Worm (Caenorhabditis elegans) whole organism, young adult: ENCODE measurements around the gene lsm-8.

Source experiments
- B0261.1 ChIP-seq: sonication (generic microtip); optimal IDR thresholded peaks from 2 replicates; lab custom pipeline; 2016; ENCODE audit warnings: mild to moderate bottlenecking, missing genetic modification characterization, moderate library complexity, missing compliant biosample characterization
- B0336.3 ChIP-seq: fragments of 200-800 bp; sonication (Bioruptor generic); IDR thresholded peaks from 2 replicates; pipeline ENCODE4 v1.3.6; 2022; ENCODE audit warnings: missing genetic modification characterization, missing compliant biosample characterization
- C06A6.2 ChIP-seq: fragments of 200-800 bp; sonication (Bioruptor generic); conservative IDR thresholded peaks from 2 replicates; pipeline ENCODE4 v1.3.6; 2022; ENCODE audit warnings: missing genetic modification characterization, missing compliant biosample characterization
- D2030.7 ChIP-seq: fragments of 200-800 bp; sonication (Bioruptor generic); IDR thresholded peaks from 2 replicates; pipeline ENCODE4 v1.3.6; 2022; ENCODE audit warnings: missing genetic modification reagents, missing genetic modification characterization, missing compliant biosample characterization
- F23B12.7 ChIP-seq: sonication (generic microtip); optimal IDR thresholded peaks from 2 replicates; lab custom pipeline; 2017; ENCODE audit warnings: missing genetic modification characterization, mild to moderate bottlenecking, missing compliant biosample characterization, antibody characterized with exemption, moderate library complexity; ENCODE audit not compliant: insufficient read depth
- F55B11.4 ChIP-seq: sonication (generic microtip); optimal IDR thresholded peaks from 2 replicates; lab custom pipeline; 2016; ENCODE audit warnings: missing compliant biosample characterization, missing genetic modification characterization, borderline replicate concordance; ENCODE audit not compliant: insufficient read depth
- K12H6.12 ChIP-seq: fragments of 200-800 bp; sonication (Bioruptor generic); optimal IDR thresholded peaks from 2 replicates; lab custom pipeline; 2018; ENCODE audit warnings: mild to moderate bottlenecking, missing genetic modification characterization, missing compliant biosample characterization
- T07F8.4 ChIP-seq: sonication (generic microtip); optimal IDR thresholded peaks from 2 replicates; lab custom pipeline; 2016; ENCODE audit warnings: mild to moderate bottlenecking, missing genetic modification characterization, moderate library complexity, missing compliant biosample characterization
- Y79H2A.3 ChIP-seq: fragments of 200-800 bp; sonication (Bioruptor generic); conservative IDR thresholded peaks from 2 replicates; pipeline ENCODE4 v1.3.6; 2022; ENCODE audit warnings: missing genetic modification reagents, missing genetic modification characterization, missing compliant biosample characterization
- Y95B8A.8 ChIP-seq: fragments of 200-800 bp; sonication (Bioruptor generic); IDR thresholded peaks from 2 replicates; pipeline ENCODE4 v1.3.6; 2022; ENCODE audit warnings: missing genetic modification reagents, missing genetic modification characterization, missing compliant biosample characterization
- akir-1 ChIP-seq: fragments of 200-800 bp; sonication (Bioruptor generic); optimal IDR thresholded peaks from 2 replicates; lab custom pipeline; 2018; ENCODE audit warnings: mild to moderate bottlenecking, missing genetic modification characterization, moderate library complexity, missing compliant biosample characterization
- attf-3 ChIP-seq: fragments of 200-800 bp; sonication (Bioruptor generic); conservative IDR thresholded peaks from 2 replicates; pipeline ENCODE4 v1.3.6; 2022; ENCODE audit warnings: missing genetic modification reagents, missing genetic modification characterization, missing compliant biosample characterization
- attf-6 ChIP-seq: fragments of 200-800 bp; sonication (Bioruptor generic); IDR thresholded peaks from 2 replicates; pipeline ENCODE4 v1.3.6; 2022; ENCODE audit warnings: missing genetic modification reagents, missing genetic modification characterization, missing compliant biosample characterization
- bed-1 ChIP-seq: fragments of 200-800 bp; sonication (Bioruptor generic); IDR thresholded peaks from 2 replicates; pipeline ENCODE4 v1.3.6; 2022; ENCODE audit warnings: missing genetic modification reagents, missing genetic modification characterization, missing compliant biosample characterization
- cebp-1 ChIP-seq, 2 experiments: fragments of 200-800 bp in 1 of 2; sonication (Bioruptor generic) in 1 of 2; sonication (generic microtip) in 1 of 2; IDR thresholded peaks in 1 of 2; optimal IDR thresholded peaks in 1 of 2; 2 replicates each; pipeline versions ENCODE4 v1.3.6 to Lab custom; 2017 to 2022; ENCODE audit warnings: missing compliant biosample characterization in 2 of 2, missing genetic modification characterization in 2 of 2, mild to moderate bottlenecking in 1 of 2, missing genetic modification reagents in 1 of 2, moderate library complexity in 1 of 2
- dpff-1 ChIP-seq: sonication (generic microtip); optimal IDR thresholded peaks from 2 replicates; lab custom pipeline; 2017; ENCODE audit warnings: mild to moderate bottlenecking, missing genetic modification characterization, missing compliant biosample characterization
- efl-1 ChIP-seq: fragments of 150-350 bp; optimal IDR thresholded peaks from 2 replicates; lab custom pipeline; 2014; ENCODE audit warnings: missing biosample characterization, missing genetic modification reagents, missing genetic modification characterization
- egl-18 ChIP-seq: fragments of 200-800 bp; sonication (Bioruptor generic); IDR thresholded peaks from 2 replicates; pipeline ENCODE4 v1.3.6; 2022; ENCODE audit warnings: missing genetic modification reagents, missing genetic modification characterization, missing compliant biosample characterization
- egrh-3 ChIP-seq: fragments of 200-800 bp; sonication (Bioruptor generic); IDR thresholded peaks from 2 replicates; pipeline ENCODE4 v1.3.6; 2022; ENCODE audit warnings: missing genetic modification reagents, missing genetic modification characterization, missing compliant biosample characterization
- ekl-4 ChIP-seq: fragments of 200-800 bp; sonication (Bioruptor generic); IDR thresholded peaks from 2 replicates; pipeline ENCODE4 v1.3.6; 2022; ENCODE audit warnings: missing genetic modification reagents, missing genetic modification characterization, missing compliant biosample characterization
- fkh-3 ChIP-seq: sonication (generic microtip); optimal IDR thresholded peaks from 2 replicates; lab custom pipeline; 2016; ENCODE audit warnings: mild to moderate bottlenecking, missing genetic modification characterization, missing compliant biosample characterization
- him-1 ChIP-seq: sonication (generic microtip); optimal IDR thresholded peaks from 2 replicates; lab custom pipeline; 2016; ENCODE audit warnings: missing genotype, missing genetic modification reagents, missing genetic modification characterization, missing compliant biosample characterization
- hmg-1.2 ChIP-seq: fragments of 200-800 bp; sonication (Bioruptor generic); IDR thresholded peaks from 2 replicates; pipeline ENCODE4 v1.3.6; 2022; ENCODE audit warnings: missing genetic modification reagents, missing genetic modification characterization, missing compliant biosample characterization
- hmg-20 ChIP-seq: fragments of 200-800 bp; sonication (Bioruptor generic); IDR thresholded peaks from 2 replicates; pipeline ENCODE4 v1.3.6; 2022; ENCODE audit warnings: missing genetic modification reagents, missing genetic modification characterization, missing compliant biosample characterization
- hrde-1 ChIP-seq: sonication (generic microtip); optimal IDR thresholded peaks from 2 replicates; lab custom pipeline; 2016; ENCODE audit warnings: missing genetic modification characterization, mild to moderate bottlenecking, missing compliant biosample characterization, moderate library complexity, missing genotype, missing genetic modification reagents, borderline replicate concordance
- hsf-1 ChIP-seq: fragments of 200-800 bp; sonication (Bioruptor generic); IDR thresholded peaks from 2 replicates; pipeline ENCODE4 v1.3.6; 2022; ENCODE audit warnings: missing genetic modification reagents, missing genetic modification characterization, missing compliant biosample characterization
- lin-26 ChIP-seq: fragments of 200-800 bp; sonication (Bioruptor generic); IDR thresholded peaks from 2 replicates; pipeline ENCODE4 v1.3.6; 2022; ENCODE audit warnings: missing genetic modification reagents, missing genetic modification characterization, missing compliant biosample characterization
- nfya-1 ChIP-seq: sonication (generic microtip); optimal IDR thresholded peaks from 2 replicates; lab custom pipeline; 2017; ENCODE audit warnings: antibody characterized with exemption, missing compliant biosample characterization, missing genetic modification characterization, borderline replicate concordance; ENCODE audit not compliant: insufficient read depth
- nfya-2 ChIP-seq: fragments of 200-800 bp; sonication (Bioruptor generic); IDR thresholded peaks from 2 replicates; pipeline ENCODE4 v1.3.6; 2022; ENCODE audit warnings: missing genetic modification reagents, missing genetic modification characterization, missing compliant biosample characterization
- nhr-179 ChIP-seq: sonication (generic microtip); optimal IDR thresholded peaks from 2 replicates; lab custom pipeline; 2016; ENCODE audit warnings: mild to moderate bottlenecking, missing genetic modification characterization, missing compliant biosample characterization
- nhr-80 ChIP-seq: sonication (generic microtip); optimal IDR thresholded peaks from 2 replicates; lab custom pipeline; 2016; ENCODE audit warnings: missing genetic modification characterization, missing compliant biosample characterization
- pbrm-1 ChIP-seq: fragments of 200-800 bp; sonication (Bioruptor generic); IDR thresholded peaks from 2 replicates; pipeline ENCODE4 v1.3.6; 2022; ENCODE audit warnings: missing genetic modification reagents, missing genetic modification characterization, missing compliant biosample characterization
- pha-4 ChIP-seq: fragments of 150-350 bp; sonication (generic microtip); optimal IDR thresholded peaks from 2 replicates; lab custom pipeline; 2014; ENCODE audit warnings: missing biosample characterization, missing genetic modification reagents, missing genetic modification characterization
- rec-8 ChIP-seq, 2 experiments: sonication (generic microtip); optimal IDR thresholded peaks; 2 replicates each; lab custom pipeline; 2016; ENCODE audit warnings: mild to moderate bottlenecking in 2 of 2, missing genetic modification characterization in 2 of 2, missing genetic modification reagents in 2 of 2, missing genotype in 2 of 2, missing biosample characterization in 1 of 2, missing compliant biosample characterization in 1 of 2, moderate library complexity in 1 of 2
- repo-1 ChIP-seq: sonication (generic microtip); optimal IDR thresholded peaks from 2 replicates; lab custom pipeline; 2017; ENCODE audit warnings: mild to moderate bottlenecking, missing genetic modification characterization, missing compliant biosample characterization
- sea-2 ChIP-seq: fragments of 200-800 bp; sonication (Bioruptor generic); IDR thresholded peaks from 2 replicates; pipeline ENCODE4 v1.3.6; 2022; ENCODE audit warnings: missing genetic modification characterization, missing compliant biosample characterization
- snpc-1.3 ChIP-seq: sonication (generic microtip); optimal IDR thresholded peaks from 2 replicates; lab custom pipeline; 2017; ENCODE audit warnings: missing genetic modification characterization, mild to moderate bottlenecking, missing compliant biosample characterization, antibody characterized with exemption, moderate library complexity, missing genotype, missing genetic modification reagents; ENCODE audit not compliant: insufficient read depth
- snpc-3.4 ChIP-seq: sonication (generic microtip); optimal IDR thresholded peaks from 2 replicates; lab custom pipeline; 2017; ENCODE audit warnings: missing genetic modification characterization, mild to moderate bottlenecking, missing compliant biosample characterization, antibody characterized with exemption, moderate library complexity, missing genotype, missing genetic modification reagents
- snpc-4 ChIP-seq, 5 experiments: fragments of 150-350 bp in 1 of 5; sonication (generic microtip) in 4 of 5; optimal IDR thresholded peaks; 2 replicates each; lab custom pipeline; 2014 to 2018; ENCODE audit warnings: missing genetic modification characterization in 5 of 5, missing biosample characterization in 3 of 5, antibody characterized with exemption in 2 of 5, mild to moderate bottlenecking in 2 of 5, missing compliant biosample characterization in 2 of 5, missing genotype in 2 of 5, moderate library complexity in 2 of 5, missing genetic modification reagents in 1 of 5
- tbp1 ChIP-seq: fragments of 200-800 bp; sonication (Bioruptor generic); optimal IDR thresholded peaks from 2 replicates; lab custom pipeline; 2018; ENCODE audit warnings: mild to moderate bottlenecking, missing genetic modification characterization, missing compliant biosample characterization
- unc-130 ChIP-seq: sonication (generic microtip); optimal IDR thresholded peaks from 2 replicates; lab custom pipeline; 2016; ENCODE audit warnings: missing genetic modification reagents, missing genetic modification characterization, missing compliant biosample characterization
- unc-62 ChIP-seq: fragments of 150-350 bp; optimal IDR thresholded peaks from 2 replicates; lab custom pipeline; 2014; ENCODE audit warnings: missing biosample characterization, missing genetic modification reagents, missing genetic modification characterization
- zim-3 ChIP-seq: sonication (generic microtip); optimal IDR thresholded peaks from 2 replicates; lab custom pipeline; 2017; ENCODE audit warnings: mild to moderate bottlenecking, missing genetic modification characterization, moderate library complexity, missing compliant biosample characterization
- ztf-22 ChIP-seq: fragments of 200-800 bp; sonication (Bioruptor generic); optimal IDR thresholded peaks from 2 replicates; lab custom pipeline; 2018; ENCODE audit warnings: mild to moderate bottlenecking, missing genetic modification characterization, moderate library complexity, missing compliant biosample characterization
- ztf-3 ChIP-seq: fragments of 200-800 bp; sonication (Bioruptor generic); optimal IDR thresholded peaks from 2 replicates; lab custom pipeline; 2018; ENCODE audit warnings: mild to moderate bottlenecking, missing genetic modification characterization, missing compliant biosample characterization
- ztf-6 ChIP-seq: fragments of 200-800 bp; sonication (Bioruptor generic); IDR thresholded peaks from 2 replicates; pipeline ENCODE4 v1.3.6; 2022; ENCODE audit warnings: missing genetic modification reagents, missing genetic modification characterization, missing compliant biosample characterization

The lsm-8 gene

ce11 chrIV:6321667-6322066 is 4.7 kb upstream of the lsm-8 start, which contains the start of gene Y73B6BL.29 (continued):
- TF ChIP-seq lin-26 (GFP tag; lab: Robert Waterston, UW) (no peak), pbrm-1 (GFP tag; lab: Robert Waterston, UW) (peak; percentile 53; the same call in 1 of the 2 replicates), D2030.7 (GFP tag; lab: Robert Waterston, UW) (peak; percentile 63; the same call in 1 of the 2 replicates), ekl-4 (GFP tag; lab: Robert Waterston, UW) (peak; percentile 85), K12H6.12 (tag; lab: Kevin White, UChicago) (peak; percentile 90), egrh-3 (GFP tag; lab: Robert Waterston, UW) (no peak), C06A6.2 (no peak), T07F8.4 (tag; lab: Kevin White, UChicago) (no peak), snpc-4 (GFP tag; optimal IDR thresholded peaks at IDR 0.05; lab: Kevin White, UChicago) (peak; percentile 74), snpc-4 (tag; optimal IDR thresholded peaks at IDR 0.05; lab: Kevin White, UChicago) (peak; percentile 54 to 87 (median 78)), unc-62 (GFP tag; lab: Kevin White, UChicago) (no peak), zim-3 (tag; lab: Kevin White, UChicago) (peak; percentile 46), repo-1 (tag; lab: Kevin White, UChicago) (peak; percentile 35), ztf-3 (GFP tag; lab: Kevin White, UChicago) (no peak), him-1 (tag; lab: Kevin White, UChicago) (peak; percentile 45), ztf-6 (GFP tag; lab: Robert Waterston, UW) (0 out of 2 replicates have a peak, but pooled peaks have one; percentile 14), nhr-80 (tag; lab: Kevin White, UChicago) (no peak), attf-3 (GFP tag; lab: Robert Waterston, UW) (peak; percentile 53), cebp-1 (GFP tag; IDR thresholded peaks at IDR 0.05; lab: Robert Waterston, UW) (peak; percentile 46), cebp-1 (tag; optimal IDR thresholded peaks at IDR 0.05; lab: Kevin White, UChicago) (peak; percentile 84), hrde-1 (tag; lab: Kevin White, UChicago) (no peak), attf-6 (GFP tag; lab: Robert Waterston, UW) (peak; percentile 65), hsf-1 (GFP tag; lab: Robert Waterston, UW) (0 out of 2 replicates have a peak, but pooled peaks have one; percentile 13), hmg-1.2 (GFP tag; lab: Robert Waterston, UW) (peak; percentile 92), F23B12.7 (peak; percentile 24), bed-1 (GFP tag; lab: Robert Waterston, UW) (0 out of 2 replicates have a peak, but pooled peaks have one; percentile 63), nhr-179 (no peak), dpff-1 (tag; lab: Kevin White, UChicago) (no peak), B0261.1 (tag; lab: Kevin White, UChicago) (peak; percentile 12), rec-8 (tag; optimal IDR thresholded peaks at IDR 0.05; lab: Kevin White, UChicago) (peak; percentile 69 to 87), fkh-3 (tag; lab: Kevin White, UChicago) (no peak), ztf-22 (GFP tag; lab: Kevin White, UChicago) (no peak), snpc-1.3 (tag; lab: Kevin White, UChicago) (peak; percentile 66), unc-130 (GFP tag; lab: Kevin White, UChicago) (peak; percentile 95), efl-1 (GFP tag; lab: Kevin White, UChicago) (peak; percentile 74), nfya-2 (GFP tag; lab: Robert Waterston, UW) (no peak), nfya-1 (tag; lab: Kevin White, UChicago) (no peak), Y95B8A.8 (GFP tag; lab: Robert Waterston, UW) (no peak), hmg-20 (GFP tag; lab: Robert Waterston, UW) (peak; percentile 80), pha-4 (tag; lab: Kevin White, UChicago) (no peak), B0336.3 (GFP tag; lab: Robert Waterston, UW) (0 out of 2 replicates have a peak, but pooled peaks have one; percentile 35), akir-1 (peak; percentile 80), F55B11.4 (tag; lab: Kevin White, UChicago) (no peak), snpc-3.4 (peak; percentile 5), Y79H2A.3 (GFP tag; lab: Robert Waterston, UW) (no peak), tbp1 (GFP tag; lab: Kevin White, UChicago) (peak; percentile 70), egl-18 (GFP tag; lab: Robert Waterston, UW) (no peak), sea-2 (GFP tag; lab: Robert Waterston, UW) (0 out of 2 replicates have a peak, but pooled peaks have one; percentile 58)
